Worm (Caenorhabditis elegans) whole organism, L1 larva: ENCODE data around the gene F42G10.1.

Experiments
- C16A3.4 ChIP-seq: fragments of 150-350 bp; optimal IDR thresholded peaks from 2 replicates; lab custom pipeline; 2014; ENCODE audit warnings: missing biosample characterization, missing genetic modification characterization
- C34B4.2 ChIP-seq: sonication (generic microtip); optimal IDR thresholded peaks from 2 replicates; lab custom pipeline; 2017; ENCODE audit warnings: mild to moderate bottlenecking, missing genetic modification characterization, missing compliant biosample characterization
- Y116A8C.19 ChIP-seq: sonication (generic microtip); optimal IDR thresholded peaks from 2 replicates; lab custom pipeline; 2016; ENCODE audit warnings: missing compliant biosample characterization, missing genetic modification characterization, borderline replicate concordance
- aha-1 ChIP-seq: fragments of 150-350 bp; optimal IDR thresholded peaks from 2 replicates; lab custom pipeline; 2014; ENCODE audit warnings: missing biosample characterization, missing genetic modification characterization
- blmp-1 ChIP-seq: fragments of 150-350 bp; optimal IDR thresholded peaks from 2 replicates; lab custom pipeline; 2014; ENCODE audit warnings: missing biosample characterization, missing genetic modification characterization
- ceh-63 ChIP-seq: fragments of 200-800 bp; sonication (Bioruptor generic); optimal IDR thresholded peaks from 2 replicates; lab custom pipeline; 2018; ENCODE audit warnings: mild to moderate bottlenecking, missing genetic modification characterization, missing compliant biosample characterization
- ceh-88 ChIP-seq: fragments of 200-800 bp; sonication (Bioruptor generic); IDR thresholded peaks from 2 replicates; pipeline ENCODE4 v1.3.6; 2022; ENCODE audit warnings: missing genetic modification characterization, missing compliant biosample characterization
- ceh-90 ChIP-seq: sonication (generic microtip); optimal IDR thresholded peaks from 2 replicates; lab custom pipeline; 2016; ENCODE audit warnings: missing genetic modification characterization, missing compliant biosample characterization
- efl-1 ChIP-seq, 4 experiments: fragments of 150-350 bp; optimal IDR thresholded peaks in 3 of 4; peaks in 1 of 4; 1 replicate in 1 of 4; 2 replicates in 3 of 4; lab custom pipeline; 2014; ENCODE audit warnings: missing biosample characterization in 2 of 4, missing genetic modification characterization in 2 of 4, missing genetic modification reagents in 2 of 4
- efl-3 ChIP-seq: fragments of 200-800 bp; sonication (Bioruptor generic); optimal IDR thresholded peaks from 2 replicates; lab custom pipeline; 2018; ENCODE audit warnings: mild to moderate bottlenecking, missing genetic modification characterization, missing compliant biosample characterization
- egl-13 ChIP-seq: sonication (generic microtip); optimal IDR thresholded peaks from 2 replicates; lab custom pipeline; 2016; ENCODE audit warnings: missing genotype, missing genetic modification reagents, missing genetic modification characterization, missing compliant biosample characterization
- egl-27 ChIP-seq, 2 experiments: fragments of 150-350 bp in 1 of 2; sonication (generic microtip); optimal IDR thresholded peaks; 3 replicates each; lab custom pipeline; 2017 to 2018; ENCODE audit warnings: missing biosample characterization in 2 of 2, missing genetic modification characterization in 2 of 2, missing genetic modification reagents in 2 of 2
- elt-2 ChIP-seq: sonication (generic microtip); optimal IDR thresholded peaks from 2 replicates; lab custom pipeline; 2016; ENCODE audit warnings: missing genetic modification characterization, mild to moderate bottlenecking, inconsistent platforms, missing compliant biosample characterization, missing genetic modification reagents
- elt-3 ChIP-seq, 6 experiments: fragments of 150-350 bp in 1 of 6; sonication (generic microtip); optimal IDR thresholded peaks; 2 replicates each; lab custom pipeline; 2017 to 2018; ENCODE audit warnings: missing biosample characterization in 6 of 6, missing genetic modification characterization in 6 of 6, inconsistent platforms in 1 of 6
- fkh-10 ChIP-seq: sonication (generic microtip); optimal IDR thresholded peaks from 2 replicates; lab custom pipeline; 2017; ENCODE audit warnings: missing biosample characterization, missing genetic modification reagents, missing genetic modification characterization
- hlh-4 ChIP-seq: sonication (generic microtip); optimal IDR thresholded peaks from 2 replicates; lab custom pipeline; 2016; ENCODE audit warnings: mild to moderate bottlenecking, missing genetic modification characterization, missing compliant biosample characterization
- hpl-2 ChIP-seq: fragments of 150-350 bp; optimal IDR thresholded peaks from 2 replicates; lab custom pipeline; 2014; ENCODE audit warnings: missing biosample characterization, missing genetic modification reagents, missing genetic modification characterization
- irx-1 ChIP-seq: sonication (generic microtip); optimal IDR thresholded peaks from 2 replicates; lab custom pipeline; 2016; ENCODE audit warnings: missing genetic modification characterization, missing compliant biosample characterization
- lin-13 ChIP-seq: fragments of 150-350 bp; optimal IDR thresholded peaks from 2 replicates; lab custom pipeline; 2014; ENCODE audit warnings: missing biosample characterization, missing genetic modification reagents, missing genetic modification characterization
- lin-35 ChIP-seq, 2 experiments: fragments of 150-350 bp; optimal IDR thresholded peaks; 2 replicates each; lab custom pipeline; 2014; ENCODE audit warnings: missing biosample characterization in 2 of 2, missing genetic modification characterization in 2 of 2, missing genetic modification reagents in 2 of 2
- lsy-2 ChIP-seq, 2 experiments: fragments of 150-350 bp; optimal IDR thresholded peaks; 2 replicates each; lab custom pipeline; 2014; ENCODE audit warnings: missing biosample characterization in 2 of 2, missing genetic modification characterization in 2 of 2
- mab-9 ChIP-seq: fragments of 200-800 bp; sonication (Bioruptor generic); IDR thresholded peaks from 2 replicates; pipeline ENCODE4 v1.3.6; 2022; ENCODE audit warnings: missing genetic modification reagents, missing genetic modification characterization, missing compliant biosample characterization
- mdl-1 ChIP-seq, 2 experiments: fragments of 150-350 bp; optimal IDR thresholded peaks; 2 replicates each; lab custom pipeline; 2014 to 2017; ENCODE audit warnings: missing biosample characterization in 2 of 2, missing genetic modification characterization in 2 of 2, inconsistent platforms in 1 of 2
- mef-2 ChIP-seq: fragments of 150-350 bp; optimal IDR thresholded peaks from 2 replicates; lab custom pipeline; 2014; ENCODE audit warnings: missing biosample characterization, missing genetic modification characterization
- nhr-11 ChIP-seq: fragments of 150-350 bp; optimal IDR thresholded peaks from 2 replicates; lab custom pipeline; 2014; ENCODE audit warnings: missing biosample characterization, missing genetic modification characterization
- nhr-20 ChIP-seq: sonication (generic microtip); optimal IDR thresholded peaks from 2 replicates; lab custom pipeline; 2016; ENCODE audit warnings: mild to moderate bottlenecking, missing genetic modification characterization, missing compliant biosample characterization
- nhr-237 ChIP-seq: fragments of 150-350 bp; optimal IDR thresholded peaks from 2 replicates; lab custom pipeline; 2014; ENCODE audit warnings: missing biosample characterization, missing genetic modification characterization
- nhr-28 ChIP-seq: fragments of 150-350 bp; optimal IDR thresholded peaks from 2 replicates; lab custom pipeline; 2014; ENCODE audit warnings: missing biosample characterization, missing genetic modification characterization
- nhr-77 ChIP-seq: fragments of 150-350 bp; optimal IDR thresholded peaks from 2 replicates; lab custom pipeline; 2014; ENCODE audit warnings: missing biosample characterization, missing genetic modification characterization
- nhr-85 ChIP-seq: sonication (generic microtip); peaks from one replicate; lab custom pipeline; 2016; ENCODE audit warnings: missing genetic modification characterization, inconsistent platforms, missing compliant biosample characterization
- nhr-90 ChIP-seq: sonication (generic microtip); optimal IDR thresholded peaks from 2 replicates; lab custom pipeline; 2016; ENCODE audit warnings: mild to moderate bottlenecking, missing genetic modification characterization, missing compliant biosample characterization; ENCODE audit not compliant: poor library complexity
- pag-3 ChIP-seq: sonication (generic microtip); optimal IDR thresholded peaks from 2 replicates; lab custom pipeline; 2017; ENCODE audit warnings: missing genetic modification characterization, mild to moderate bottlenecking, missing compliant biosample characterization, antibody characterized with exemption, borderline replicate concordance; ENCODE audit not compliant: insufficient read depth
- pqm-1 ChIP-seq: sonication (generic microtip); optimal IDR thresholded peaks from 3 replicates; lab custom pipeline; 2017; ENCODE audit warnings: missing biosample characterization, missing genetic modification characterization
- rnt-1 ChIP-seq: sonication (generic microtip); optimal IDR thresholded peaks from 2 replicates; lab custom pipeline; 2016; ENCODE audit warnings: mild to moderate bottlenecking, missing genetic modification characterization, moderate library complexity, missing compliant biosample characterization
- skn-1 ChIP-seq: fragments of 150-350 bp; optimal IDR thresholded peaks from 2 replicates; lab custom pipeline; 2014; ENCODE audit warnings: missing biosample characterization, missing genetic modification characterization
- snpc-4 ChIP-seq: fragments of 150-350 bp; optimal IDR thresholded peaks from 2 replicates; lab custom pipeline; 2014; ENCODE audit warnings: missing biosample characterization, missing genetic modification characterization
- snu-23 ChIP-seq: sonication (generic microtip); optimal IDR thresholded peaks from 2 replicates; lab custom pipeline; 2016; ENCODE audit warnings: missing genetic modification characterization, missing compliant biosample characterization
- swsn-7 ChIP-seq: sonication (generic microtip); optimal IDR thresholded peaks from 2 replicates; lab custom pipeline; 2016; ENCODE audit warnings: missing genetic modification characterization, missing compliant biosample characterization
- tbx-2 ChIP-seq: sonication (generic microtip); optimal IDR thresholded peaks from 2 replicates; lab custom pipeline; 2016; ENCODE audit warnings: missing genetic modification characterization, missing compliant biosample characterization
- unc-130 ChIP-seq: fragments of 150-350 bp; optimal IDR thresholded peaks from 2 replicates; lab custom pipeline; 2017; ENCODE audit warnings: missing biosample characterization, missing genetic modification characterization, inconsistent platforms
- unc-30 ChIP-seq: sonication (generic microtip); optimal IDR thresholded peaks from 2 replicates; lab custom pipeline; 2017; ENCODE audit warnings: missing biosample characterization, missing genetic modification characterization
- unc-86 ChIP-seq: sonication (generic microtip); optimal IDR thresholded peaks from 2 replicates; lab custom pipeline; 2016; ENCODE audit warnings: missing genetic modification characterization, missing compliant biosample characterization
- unc-98 ChIP-seq: fragments of 200-800 bp; sonication (Bioruptor generic); IDR thresholded peaks from 2 replicates; pipeline ENCODE4 v1.3.6; 2022; ENCODE audit warnings: missing genetic modification characterization, missing compliant biosample characterization
- vab-15 ChIP-seq: sonication (generic microtip); optimal IDR thresholded peaks from 2 replicates; lab custom pipeline; 2017; ENCODE audit warnings: missing genotype, mild to moderate bottlenecking, missing genetic modification characterization, missing compliant biosample characterization
- zag-1 ChIP-seq: fragments of 150-350 bp; optimal IDR thresholded peaks from 2 replicates; lab custom pipeline; 2014; ENCODE audit warnings: missing biosample characterization, missing genetic modification characterization

Gene F42G10.1

DNA sequence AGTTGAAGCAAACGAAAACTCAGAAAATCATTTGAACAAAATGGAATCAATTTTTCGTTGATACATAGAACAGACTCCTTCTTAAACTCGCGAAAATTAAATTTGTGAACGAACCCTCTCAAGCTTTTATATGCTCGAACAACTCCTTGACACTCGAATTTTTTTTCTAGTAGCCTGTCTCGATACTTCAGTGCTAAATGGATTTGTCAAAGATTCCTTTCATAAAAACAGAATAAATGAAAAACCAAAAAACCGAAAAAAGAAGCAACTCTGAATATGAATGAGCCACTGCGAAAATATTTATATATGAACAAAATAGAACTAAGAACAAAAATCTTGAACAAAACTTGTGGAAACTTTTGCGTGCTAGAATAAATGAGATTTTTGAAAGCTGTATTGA lies 12.0 kb downstream of the F42G10.1 start:
- TF ChIP-seq nhr-237: no peak
- TF ChIP-seq fkh-10 (GFP tag; lab: Kevin White, UChicago): peak; percentile 73

DNA sequence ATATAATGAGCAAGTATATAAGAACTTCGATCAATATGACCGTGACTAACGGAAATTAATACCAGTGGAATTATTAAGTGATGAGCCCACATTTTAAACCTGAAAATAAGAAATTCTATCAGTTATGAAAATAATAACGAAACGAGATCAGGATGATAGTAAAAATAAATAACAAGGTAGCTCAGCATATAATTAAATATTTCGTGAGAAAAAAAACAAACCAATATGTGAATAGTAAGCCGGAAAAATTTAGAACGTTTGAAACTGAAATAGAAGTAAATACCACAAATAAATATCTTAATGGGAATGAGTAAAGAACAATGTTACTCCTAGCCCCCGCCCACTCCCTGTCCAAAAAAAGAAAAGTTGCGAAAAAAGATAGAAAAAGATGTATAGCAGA lies 13.3 kb downstream of the F42G10.1 start, which contains the start of gene F19C6.3:
Gene F19C6.3, minus strand, starts transcription at position 101 of the 400 bp plus-strand sequence.
- TF ChIP-seq C16A3.4 (tag; lab: Kevin White, UChicago) (no peak), mef-2 (tag; lab: Kevin White, UChicago) (no peak), efl-1 (optimal IDR thresholded peaks at IDR 0.05; lab: Kevin White, UChicago) (no peak), efl-1 (GFP tag; optimal IDR thresholded peaks at IDR 0.05 in 1 of 2; lab: Kevin White, UChicago) (peak in 1 of 2 experiments; percentile 19), pqm-1 (tag; lab: Kevin White, UChicago) (no peak), irx-1 (tag; lab: Kevin White, UChicago) (no peak), nhr-237 (no peak)

DNA sequence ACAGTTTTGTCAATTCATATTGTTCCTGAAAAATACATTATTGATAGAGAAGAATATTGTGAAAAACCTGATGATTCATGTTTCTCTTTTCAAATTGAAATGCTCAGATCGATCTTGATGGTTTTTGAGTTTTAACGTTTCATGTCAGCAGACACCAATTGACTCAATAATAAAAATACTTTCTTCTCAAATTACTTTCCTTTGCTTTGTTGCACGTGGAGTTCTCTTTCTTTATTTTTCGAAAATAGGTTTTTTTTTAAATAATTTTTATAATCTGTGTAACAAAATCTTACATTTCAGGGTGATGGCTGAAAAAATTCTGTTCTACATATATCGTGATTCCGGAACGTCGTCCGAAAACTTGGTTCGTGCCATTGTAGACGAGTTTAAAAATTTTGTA lies 21.3 kb downstream of the F42G10.1 start, which contains the start of gene F19C6.2:
Gene F19C6.2, plus strand, starts transcription at position 301 of the 400 bp plus-strand sequence.
- TF ChIP-seq snpc-4 (no peak), elt-2 (tag; lab: Kevin White, UChicago) (no peak), hlh-4 (tag; lab: Kevin White, UChicago) (no peak), nhr-20 (tag; lab: Kevin White, UChicago) (no peak), aha-1 (tag; lab: Kevin White, UChicago) (no peak), egl-13 (tag; lab: Kevin White, UChicago) (no peak), tbx-2 (no peak), hpl-2 (GFP tag; lab: Kevin White, UChicago) (no peak), mdl-1 (tag; optimal IDR thresholded peaks at IDR 0.05; lab: Kevin White, UChicago) (no peak), zag-1 (tag; lab: Kevin White, UChicago) (no peak), nhr-77 (tag; lab: Kevin White, UChicago) (no peak), unc-130 (tag; lab: Kevin White, UChicago) (no peak), nhr-90 (tag; lab: Kevin White, UChicago) (no peak), fkh-10 (GFP tag; lab: Kevin White, UChicago) (no peak), egl-27 (tag; optimal IDR thresholded peaks at IDR 0.05; lab: Kevin White, UChicago) (no peak), ceh-88 (GFP tag; lab: Robert Waterston, UW) (no peak)

DNA sequence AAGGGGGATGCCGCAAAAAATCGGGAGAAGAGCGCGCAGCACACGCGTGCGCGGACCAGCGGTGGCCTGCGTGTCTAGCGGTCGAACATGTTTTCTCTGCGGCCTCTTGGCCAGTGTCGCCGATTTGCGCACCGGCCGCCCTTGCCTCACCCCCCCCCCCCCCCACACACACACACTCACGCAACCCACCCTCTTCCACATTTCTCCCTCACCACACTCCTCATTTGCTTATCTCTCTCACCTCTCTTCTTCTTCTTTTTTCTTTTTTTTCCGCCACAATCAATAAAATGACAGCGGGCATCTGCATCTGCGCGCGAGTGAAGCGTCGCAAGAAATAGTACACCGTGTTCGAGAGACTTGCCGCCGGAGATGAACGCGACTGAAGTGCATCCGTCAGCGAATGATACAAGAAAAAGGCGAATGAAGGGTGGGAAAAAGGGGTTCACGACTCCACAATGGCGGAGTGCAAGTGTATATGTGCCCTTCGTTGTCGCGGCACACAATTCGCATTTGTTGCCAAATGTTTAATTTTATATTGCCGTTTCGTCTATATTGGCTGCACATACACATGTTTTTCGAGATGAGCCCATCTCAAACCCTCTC lies 22.3 kb downstream of the F42G10.1 start:
- TF ChIP-seq ceh-88 (GFP tag; lab: Robert Waterston, UW): peak; percentile 16; the same call in 1 of the 2 replicates
- TF ChIP-seq nhr-85: peak; percentile 92
- TF ChIP-seq unc-30 (tag; lab: Kevin White, UChicago): no peak
- peak; percentile 31 for TF ChIP-seq snpc-4
- no peak for TF ChIP-seq ceh-90 (tag; lab: Kevin White, UChicago)
- peak; percentile 58 for TF ChIP-seq blmp-1
- no peak for TF ChIP-seq C34B4.2 (tag; lab: Kevin White, UChicago)
- no peak for TF ChIP-seq elt-2 (tag; lab: Kevin White, UChicago)
- peak; percentile 79 for TF ChIP-seq swsn-7 (tag; lab: Kevin White, UChicago)
- TF ChIP-seq mab-9 (GFP tag; lab: Robert Waterston, UW): peak; percentile 62
- no peak for TF ChIP-seq pag-3
- TF ChIP-seq efl-3 (GFP tag; lab: Kevin White, UChicago): no peak
- TF ChIP-seq unc-98 (GFP tag; lab: Robert Waterston, UW): no peak
- no peak for TF ChIP-seq ceh-63 (GFP tag; lab: Kevin White, UChicago)
- no peak for TF ChIP-seq hpl-2 (GFP tag; lab: Kevin White, UChicago)
- TF ChIP-seq lsy-2 (tag; optimal IDR thresholded peaks at IDR 0.05; lab: Kevin White, UChicago): peak; percentile 62 to 72
- TF ChIP-seq nhr-11 (tag; lab: Kevin White, UChicago): no peak
- TF ChIP-seq lin-13 (GFP tag; lab: Kevin White, UChicago): peak; percentile 30
- no peak for TF ChIP-seq Y116A8C.19 (tag; lab: Kevin White, UChicago)
- TF ChIP-seq lin-35 (GFP tag; optimal IDR thresholded peaks at IDR 0.05; lab: Kevin White, UChicago): peak; percentile 33 to 57
- TF ChIP-seq vab-15 (tag; lab: Kevin White, UChicago): no peak
- peak; percentile 25 for TF ChIP-seq C16A3.4 (tag; lab: Kevin White, UChicago)
- peak; percentile 39 for TF ChIP-seq skn-1 (tag; lab: Kevin White, UChicago)
- TF ChIP-seq elt-3 (tag; optimal IDR thresholded peaks at IDR 0.05; lab: Kevin White, UChicago): peak in 2 of 6 experiments; percentile 35 to 51
- no peak for TF ChIP-seq nhr-237
- TF ChIP-seq aha-1 (tag; lab: Kevin White, UChicago): no peak
- no peak for TF ChIP-seq nhr-28 (tag; lab: Kevin White, UChicago)
- peak; percentile 73 for TF ChIP-seq rnt-1 (tag; lab: Kevin White, UChicago)
- peak; percentile 74 for TF ChIP-seq snu-23 (GFP tag; lab: Kevin White, UChicago)
- peak; percentile 71 for TF ChIP-seq unc-86 (tag; lab: Kevin White, UChicago)
